Worm (Caenorhabditis elegans) whole organism, L4 larva: Measurements from ENCODE around the gene srw-40.

ENCODE experiments used
- Y105C5A.15 ChIP-seq: fragments of 200-800 bp; sonication (Bioruptor generic); IDR thresholded peaks from 2 replicates; pipeline ENCODE4 v1.3.6; 2022; ENCODE audit warnings: missing genetic modification characterization, missing compliant biosample characterization
- ZK337.2 ChIP-seq: fragments of 200-800 bp; sonication (Bioruptor generic); IDR thresholded peaks from 2 replicates; pipeline ENCODE4 v1.3.6; 2022; ENCODE audit warnings: missing genetic modification reagents, missing genetic modification characterization, missing compliant biosample characterization
- aha-1 ChIP-seq: fragments of 150-350 bp; peaks from one replicate; lab custom pipeline; 2014; ENCODE audit warnings: missing biosample characterization, missing genetic modification characterization
- dve-1 ChIP-seq: sonication (generic microtip); optimal IDR thresholded peaks from 2 replicates; lab custom pipeline; 2017; ENCODE audit warnings: antibody characterized with exemption, mild to moderate bottlenecking, missing genetic modification characterization, missing compliant biosample characterization; ENCODE audit not compliant: insufficient read depth
- fkh-10 ChIP-seq: fragments of 150-350 bp; optimal IDR thresholded peaks from 2 replicates; lab custom pipeline; 2014; ENCODE audit warnings: missing biosample characterization, missing genetic modification reagents, missing genetic modification characterization
- lin-39 ChIP-seq: fragments of 150-350 bp; optimal IDR thresholded peaks from 2 replicates; lab custom pipeline; 2014; ENCODE audit warnings: missing biosample characterization, missing genetic modification reagents, missing genetic modification characterization
- unc-62 ChIP-seq, 3 experiments: fragments of 150-350 bp in 1 of 3; sonication (generic microtip); optimal IDR thresholded peaks in 2 of 3; peaks in 1 of 3; 1 replicate in 1 of 3; 2 replicates in 2 of 3; lab custom pipeline; 2014 to 2017; ENCODE audit warnings: missing biosample characterization in 3 of 3, missing genetic modification characterization in 3 of 3, missing genetic modification reagents in 3 of 3, missing genotype in 1 of 3

The srw-40 gene

DNA sequence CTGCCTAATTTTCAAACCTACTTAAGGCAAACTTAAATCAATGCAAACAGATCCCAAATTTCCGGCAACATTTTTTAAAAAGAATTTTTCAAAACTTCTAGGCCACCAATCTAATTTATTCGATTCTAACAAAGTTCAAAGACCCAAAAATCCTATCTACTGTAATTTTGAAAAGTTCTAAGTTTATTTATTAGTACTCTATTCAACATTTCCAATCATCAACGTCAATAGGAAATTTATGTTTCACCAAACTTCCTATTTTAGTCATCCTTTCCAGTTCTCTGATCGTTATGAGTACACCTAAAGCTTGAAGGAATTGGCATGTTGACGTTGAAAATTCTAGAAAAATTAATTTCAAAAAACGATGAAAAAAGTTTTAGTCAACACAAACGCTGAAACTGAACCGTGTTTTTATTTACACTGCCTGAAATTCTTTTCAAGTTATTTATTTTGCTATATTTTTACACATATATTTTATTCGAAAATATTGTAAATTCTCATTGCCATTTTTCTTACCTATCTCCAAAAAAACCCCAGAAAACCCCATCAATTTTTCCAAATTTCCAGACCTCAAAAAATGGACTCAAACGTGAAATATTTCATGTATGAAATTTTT, 40.2 kb downstream of the srw-40 start, which contains the start of gene npr-42:
Gene npr-42 (plus strand): TSS at position 566 of the 616 bp plus-strand sequence.
- TF ChIP-seq Y105C5A.15 (GFP tag; lab: Robert Waterston, UW) (no peak), unc-62 (GFP tag; optimal IDR thresholded peaks at IDR 0.05 in 1 of 2; lab: Kevin White, UChicago) (peak in 1 of 2 experiments; percentile 91), unc-62 (tag; optimal IDR thresholded peaks at IDR 0.05; lab: Kevin White, UChicago) (no peak), fkh-10 (GFP tag; lab: Kevin White, UChicago) (no peak), ZK337.2 (no peak), aha-1 (tag; lab: Kevin White, UChicago) (peak; percentile 86)

DNA sequence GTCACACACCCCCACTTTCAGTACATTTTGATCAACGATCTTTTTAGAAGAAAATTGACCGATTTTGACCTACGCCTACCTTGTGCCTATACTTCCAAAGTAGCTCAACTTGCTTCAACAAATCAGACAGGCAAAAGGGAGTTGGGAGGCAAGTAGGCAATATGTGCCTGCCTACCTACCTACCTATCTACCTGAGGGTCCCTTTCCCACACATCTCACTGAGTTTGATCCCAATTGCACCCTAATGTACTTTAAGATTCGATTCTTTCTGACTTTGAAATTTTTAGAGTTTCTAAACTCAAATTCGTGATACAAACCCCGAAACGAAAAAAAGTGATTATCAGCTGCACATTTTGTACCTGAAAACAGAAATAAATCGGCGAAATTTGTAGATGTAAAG, 48.2 kb downstream of the srw-40 start:
- TF ChIP-seq lin-39 (tag; lab: Kevin White, UChicago): no peak
- peak; percentile 98 for TF ChIP-seq aha-1 (tag; lab: Kevin White, UChicago)
- no peak for TF ChIP-seq dve-1 (tag; lab: Kevin White, UChicago)
